Worm (Caenorhabditis elegans): ENCODE data around the gene cul-5.

cul-5 gene

DNA sequence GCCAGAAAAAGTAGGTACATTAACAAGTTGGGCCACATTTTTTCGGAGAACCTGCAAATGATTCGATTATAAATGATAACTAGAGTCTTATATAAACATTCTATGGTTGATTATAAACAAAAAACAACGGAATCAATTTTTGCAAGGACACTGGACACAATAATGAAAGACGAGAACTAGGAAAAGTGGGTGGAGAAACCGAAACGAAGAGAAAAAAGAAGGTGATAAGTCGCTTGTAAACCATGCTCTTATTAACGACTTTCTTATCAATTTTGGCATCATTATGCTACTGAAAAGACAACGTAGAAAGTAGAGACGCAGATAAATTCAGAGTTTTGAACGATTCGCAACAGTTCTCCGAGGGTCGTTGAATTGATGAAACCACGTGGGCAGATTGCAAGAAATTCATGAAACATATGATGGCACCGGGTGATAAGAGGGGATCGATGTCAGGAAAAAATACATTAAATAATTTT lies 10.8 kb downstream of the cul-5 start, which contains the start of gene ZK856.5 (continued):
- TF ChIP-seq lir-3 (tag; optimal IDR thresholded peaks at IDR 0.05) (no peak), duxl-1 (tag; optimal IDR thresholded peaks at IDR 0.05; ENCODE audit: poor library complexity) (no peak), dpl-1 (GFP tag; optimal IDR thresholded peaks at IDR 0.05) (no peak), Y48G9A.11 (GFP tag; IDR thresholded peaks at IDR 0.05) (no peak), ceh-28 (tag; optimal IDR thresholded peaks at IDR 0.05) (no peak)

DNA sequence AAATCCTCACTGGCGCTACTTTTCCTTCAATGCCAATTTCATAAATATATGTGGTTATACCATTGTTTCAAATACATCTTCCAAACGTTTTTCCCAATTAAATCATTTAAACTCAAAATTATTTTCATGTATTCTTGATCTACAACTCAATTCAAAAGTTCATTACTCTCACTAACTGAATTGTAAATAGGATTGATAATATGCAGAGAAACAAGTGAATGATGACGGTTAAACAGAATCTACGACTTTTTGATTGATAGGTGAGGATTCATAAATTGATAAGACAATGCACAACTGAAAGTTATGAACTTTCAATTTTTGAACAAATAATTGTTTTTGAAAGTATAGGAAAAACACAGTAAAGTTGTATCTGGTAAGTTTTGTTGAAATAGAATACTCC lies 11.9 kb downstream of the cul-5 start:
- TF ChIP-seq daf-16 (GFP tag; optimal IDR thresholded peaks at IDR 0.05): no peak
- peak; percentile 91 for TF ChIP-seq daf-16 (tag; optimal IDR thresholded peaks at IDR 0.05)
- peak; percentile 41 for TF ChIP-seq aha-1 (tag)
- TF ChIP-seq nhr-25 (tag; optimal IDR thresholded peaks at IDR 0.05; ENCODE audit: borderline replicate concordance, insufficient read depth): no peak
- TF ChIP-seq mdt-29 (GFP tag; IDR thresholded peaks at IDR 0.05): no peak
- TF ChIP-seq nhr-28 (tag; optimal IDR thresholded peaks at IDR 0.05): peak; percentile 23
- peak; percentile 11 for TF ChIP-seq pqm-1 (tag; optimal IDR thresholded peaks at IDR 0.05)
- no peak for TF ChIP-seq mdl-1 (tag; optimal IDR thresholded peaks at IDR 0.05)
- TF ChIP-seq php-3 (GFP tag; IDR thresholded peaks at IDR 0.05): peak; percentile 14; the same call in 1 of the 2 replicates
- TF ChIP-seq unc-62 (GFP tag; optimal IDR thresholded peaks at IDR 0.05 in 1 of 2): peak in 1 of 2 experiments; percentile 13
- no peak for TF ChIP-seq unc-62 (tag; optimal IDR thresholded peaks at IDR 0.05)

- TF ChIP-seq ZK337.2 (GFP tag; IDR thresholded peaks at IDR 0.05): no peak
- no peak for TF ChIP-seq snpc-1.2 (GFP tag; IDR thresholded peaks at IDR 0.05)
- no peak for TF ChIP-seq tag-97 (GFP tag; IDR thresholded peaks at IDR 0.05)
Observed at ce11 chrV:10198386-10198785, 19.1 kb downstream of the cul-5 start, which contains the start of gene ZK856.6. Gene ZK856.6, plus strand, starts transcription at chrV:10198686.

DNA sequence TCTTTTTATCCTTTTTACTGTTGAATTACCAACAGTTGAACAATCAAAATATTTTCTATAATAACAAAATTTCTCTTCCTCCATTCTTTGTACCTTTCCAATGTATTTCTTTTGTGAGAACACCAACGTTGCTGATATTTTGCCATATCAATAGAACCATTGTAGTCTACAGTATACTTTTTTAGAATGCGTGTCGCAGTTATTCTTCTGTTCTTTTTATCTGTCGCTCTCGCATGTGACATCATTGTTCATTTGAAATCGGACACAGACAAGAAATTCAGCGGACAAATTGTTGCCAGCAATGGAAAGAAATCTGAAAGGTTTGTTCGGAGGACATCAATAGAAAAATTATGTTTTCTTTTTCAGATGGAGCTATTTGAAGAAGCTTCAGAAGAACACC lies 22.6 kb downstream of the cul-5 start, which contains the start of gene ZK856.7:
TSS of gene ZK856.7 (plus strand) at position 186 of the 400 bp plus-strand sequence.
- no peak for TF ChIP-seq duxl-1 (tag; optimal IDR thresholded peaks at IDR 0.05; ENCODE audit: poor library complexity)
- TF ChIP-seq unc-62 (GFP tag; optimal IDR thresholded peaks at IDR 0.05 in 1 of 2): peak in 1 of 2 experiments; percentile 73
- TF ChIP-seq unc-62 (tag; optimal IDR thresholded peaks at IDR 0.05): no peak
- peak in 1 of 2 experiments; percentile 46 for TF ChIP-seq lsy-2 (tag; optimal IDR thresholded peaks at IDR 0.05)
- TF ChIP-seq dve-1 (tag; optimal IDR thresholded peaks at IDR 0.05; ENCODE audit: insufficient read depth): peak; percentile 51
- TF ChIP-seq nhr-28 (tag; optimal IDR thresholded peaks at IDR 0.05): peak; percentile 82
- TF ChIP-seq cey-2 (tag; optimal IDR thresholded peaks at IDR 0.05; ENCODE audit: borderline replicate concordance, insufficient read depth): no peak
- peak in 1 of 2 experiments; percentile 18 for TF ChIP-seq mdl-1 (tag; optimal IDR thresholded peaks at IDR 0.05)
- 0 out of 2 replicates have a peak, but pooled peaks have one; percentile 42 for TF ChIP-seq dmd-9 (GFP tag; IDR thresholded peaks at IDR 0.05)
- TF ChIP-seq pqm-1 (tag; optimal IDR thresholded peaks at IDR 0.05): no peak
- TF ChIP-seq aha-1 (tag): peak; percentile 8

DNA sequence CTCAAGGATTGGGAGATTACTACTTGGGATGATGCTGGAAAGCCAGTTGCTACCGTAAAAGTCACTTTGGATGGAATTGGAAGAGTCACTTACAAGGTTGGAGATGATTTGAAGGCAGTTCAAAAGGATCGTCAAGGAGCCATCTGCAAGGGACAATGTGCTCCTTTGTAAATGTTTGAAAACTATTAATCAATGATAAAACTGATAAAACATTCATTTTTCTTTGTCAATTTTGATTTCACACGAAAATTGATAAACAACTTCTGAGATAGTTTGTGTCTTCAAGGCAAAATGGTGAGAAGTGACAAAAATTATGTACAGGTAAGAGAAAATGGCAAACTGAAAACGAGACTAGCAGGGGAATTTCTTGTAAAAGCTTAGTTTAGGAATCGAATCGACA lies 23.0 kb downstream of the cul-5 start:
- no peak for TF ChIP-seq nhr-41 (GFP tag; IDR thresholded peaks at IDR 0.05)
- TF ChIP-seq lin-1 (GFP tag; IDR thresholded peaks at IDR 0.05): no peak
- TF ChIP-seq php-3 (GFP tag; IDR thresholded peaks at IDR 0.05): no peak
- no peak for TF ChIP-seq F37D6.2 (tag; optimal IDR thresholded peaks at IDR 0.05)
- no peak for TF ChIP-seq duxl-1 (tag; optimal IDR thresholded peaks at IDR 0.05; ENCODE audit: poor library complexity)
- TF ChIP-seq ceh-82 (tag; optimal IDR thresholded peaks at IDR 0.05): no peak
- TF ChIP-seq ctbp-1 (GFP tag; IDR thresholded peaks at IDR 0.05): no peak
- TF ChIP-seq spr-1 (tag; optimal IDR thresholded peaks at IDR 0.05): no peak
- no peak for TF ChIP-seq aly-2 (tag; optimal IDR thresholded peaks at IDR 0.05)
- TF ChIP-seq lin-29 (GFP tag; IDR thresholded peaks at IDR 0.05): no peak
- no peak for TF ChIP-seq daf-16 (GFP tag; optimal IDR thresholded peaks at IDR 0.05)
- TF ChIP-seq daf-16 (tag; optimal IDR thresholded peaks at IDR 0.05): peak; percentile 62
- TF ChIP-seq daf-8 (GFP tag; IDR thresholded peaks at IDR 0.05): no peak
- no peak for TF ChIP-seq mxl-2 (GFP tag; conservative IDR thresholded peaks at IDR 0.05)
- no peak for TF ChIP-seq ceh-32 (tag; optimal IDR thresholded peaks at IDR 0.05; ENCODE audit: poor library complexity)
- peak; percentile 49 for TF ChIP-seq ama-1 (optimal IDR thresholded peaks at IDR 0.05)
- no peak for TF ChIP-seq lin-15B (tag; optimal IDR thresholded peaks at IDR 0.05)
